Worm (Caenorhabditis elegans): ENCODE results near the gene hum-4.
"Not testable (repeated sequence)": the region's sequence is repeated elsewhere in the genome, so short reads cannot be mapped to it uniquely, and the experiment has no call there.

hum-4 gene

ce11 chrX:11452316-11452715, 18.9 kb upstream of the hum-4 start:
- TF ChIP-seq tab-1 (GFP tag; IDR thresholded peaks at IDR 0.05) (no peak), ztf-29 (GFP tag; IDR thresholded peaks at IDR 0.05) (no peak), T22C8.4 (GFP tag; IDR thresholded peaks at IDR 0.05) (no peak), flt-1 (GFP tag; IDR thresholded peaks at IDR 0.05) (no peak), cog-1 (tag; optimal IDR thresholded peaks at IDR 0.05) (no peak), klf-2 (GFP tag; conservative IDR thresholded peaks at IDR 0.05) (no peak), ref-1 (GFP tag; conservative IDR thresholded peaks at IDR 0.05) (no peak), med-1 (GFP tag; optimal IDR thresholded peaks at IDR 0.05; ENCODE audit: insufficient read depth) (no peak), ztf-23 (GFP tag; IDR thresholded peaks at IDR 0.05) (no peak)

ce11 chrX:11450261-11450660, 16.9 kb upstream of the hum-4 start:
- TF ChIP-seq T22C8.4 (GFP tag; IDR thresholded peaks at IDR 0.05) = no peak

ce11 chrX:11447695-11448094, 14.3 kb upstream of the hum-4 start:
- TF ChIP-seq ztf-29 (GFP tag; IDR thresholded peaks at IDR 0.05) = no peak
- TF ChIP-seq flt-1 (GFP tag; IDR thresholded peaks at IDR 0.05) = no peak
- no peak for TF ChIP-seq ref-1 (GFP tag; conservative IDR thresholded peaks at IDR 0.05)
- no peak for TF ChIP-seq med-1 (GFP tag; optimal IDR thresholded peaks at IDR 0.05; ENCODE audit: insufficient read depth)

- TF ChIP-seq tab-1 (GFP tag; IDR thresholded peaks at IDR 0.05) = no peak
- no peak for TF ChIP-seq ref-1 (GFP tag; conservative IDR thresholded peaks at IDR 0.05)
- TF ChIP-seq T22C8.4 (GFP tag; IDR thresholded peaks at IDR 0.05) = no peak
- TF ChIP-seq ztf-23 (GFP tag; IDR thresholded peaks at IDR 0.05) = no peak
- TF ChIP-seq ztf-29 (GFP tag; IDR thresholded peaks at IDR 0.05) = no peak
- no peak for TF ChIP-seq cog-1 (tag; optimal IDR thresholded peaks at IDR 0.05)
- TF ChIP-seq flt-1 (GFP tag; IDR thresholded peaks at IDR 0.05) = no peak
- TF ChIP-seq klf-2 (GFP tag; conservative IDR thresholded peaks at IDR 0.05) = no peak
- no peak for TF ChIP-seq med-1 (GFP tag; optimal IDR thresholded peaks at IDR 0.05; ENCODE audit: insufficient read depth)
These were observed 13.1 kb upstream of the hum-4 start, which contains the start of gene igeg-2 for ce11 chrX:11446535-11446934. Gene igeg-2 (minus strand): TSS chrX:11446635.

- TF ChIP-seq klf-2 (GFP tag; conservative IDR thresholded peaks at IDR 0.05); ztf-23 (GFP tag; IDR thresholded peaks at IDR 0.05); med-1 (GFP tag; optimal IDR thresholded peaks at IDR 0.05; ENCODE audit: insufficient read depth): not testable (repeated sequence)
These were observed 6.4 kb upstream of the hum-4 start, which contains the start of gene F46C3.7 for ce11 chrX:11439740-11440139. Gene F46C3.7 (plus strand): TSS chrX:11440040.

ce11 chrX:11437716-11438115, 4.3 kb upstream of the hum-4 start:
- TF ChIP-seq tab-1 (GFP tag; IDR thresholded peaks at IDR 0.05) (no peak), med-1 (GFP tag; optimal IDR thresholded peaks at IDR 0.05; ENCODE audit: insufficient read depth) (no peak), ztf-29 (GFP tag; IDR thresholded peaks at IDR 0.05) (no peak), cog-1 (tag; optimal IDR thresholded peaks at IDR 0.05) (no peak), klf-2 (GFP tag; conservative IDR thresholded peaks at IDR 0.05) (no peak), ref-1 (GFP tag; conservative IDR thresholded peaks at IDR 0.05) (no peak), ztf-23 (GFP tag; IDR thresholded peaks at IDR 0.05) (no peak), flt-1 (GFP tag; IDR thresholded peaks at IDR 0.05) (no peak), T22C8.4 (GFP tag; IDR thresholded peaks at IDR 0.05) (no peak)

- TF ChIP-seq klf-2 (GFP tag; conservative IDR thresholded peaks at IDR 0.05) = no peak
- no peak for TF ChIP-seq T22C8.4 (GFP tag; IDR thresholded peaks at IDR 0.05)
- no peak for TF ChIP-seq ref-1 (GFP tag; conservative IDR thresholded peaks at IDR 0.05)
- TF ChIP-seq cog-1 (tag; optimal IDR thresholded peaks at IDR 0.05) = no peak
- no peak for TF ChIP-seq ztf-23 (GFP tag; IDR thresholded peaks at IDR 0.05)
- no peak for TF ChIP-seq ztf-29 (GFP tag; IDR thresholded peaks at IDR 0.05)
- no peak for TF ChIP-seq med-1 (GFP tag; optimal IDR thresholded peaks at IDR 0.05; ENCODE audit: insufficient read depth)
- no peak for TF ChIP-seq tab-1 (GFP tag; IDR thresholded peaks at IDR 0.05)
- no peak for TF ChIP-seq flt-1 (GFP tag; IDR thresholded peaks at IDR 0.05)
These were observed 2.1 kb upstream of the hum-4 start for ce11 chrX:11435488-11435887.

ce11 chrX:11427550-11427949, 5.8 kb downstream of the hum-4 start:
- TF ChIP-seq klf-2 (GFP tag; conservative IDR thresholded peaks at IDR 0.05) (no peak), ref-1 (GFP tag; conservative IDR thresholded peaks at IDR 0.05) (no peak), ztf-23 (GFP tag; IDR thresholded peaks at IDR 0.05) (no peak)

ce11 chrX:11426647-11427046, 6.7 kb downstream of the hum-4 start:
- no peak for TF ChIP-seq ztf-29 (GFP tag; IDR thresholded peaks at IDR 0.05)
- TF ChIP-seq ref-1 (GFP tag; conservative IDR thresholded peaks at IDR 0.05) = no peak
- TF ChIP-seq tab-1 (GFP tag; IDR thresholded peaks at IDR 0.05) = no peak
- TF ChIP-seq T22C8.4 (GFP tag; IDR thresholded peaks at IDR 0.05) = no peak
- TF ChIP-seq ztf-23 (GFP tag; IDR thresholded peaks at IDR 0.05) = no peak
- no peak for TF ChIP-seq med-1 (GFP tag; optimal IDR thresholded peaks at IDR 0.05; ENCODE audit: insufficient read depth)
- TF ChIP-seq cog-1 (tag; optimal IDR thresholded peaks at IDR 0.05) = no peak
- no peak for TF ChIP-seq klf-2 (GFP tag; conservative IDR thresholded peaks at IDR 0.05)
- no peak for TF ChIP-seq flt-1 (GFP tag; IDR thresholded peaks at IDR 0.05)

- no peak for TF ChIP-seq ref-1 (GFP tag; conservative IDR thresholded peaks at IDR 0.05)
- no peak for TF ChIP-seq flt-1 (GFP tag; IDR thresholded peaks at IDR 0.05)
- TF ChIP-seq tab-1 (GFP tag; IDR thresholded peaks at IDR 0.05) = no peak
- no peak for TF ChIP-seq ztf-23 (GFP tag; IDR thresholded peaks at IDR 0.05)
- TF ChIP-seq ztf-29 (GFP tag; IDR thresholded peaks at IDR 0.05) = no peak
These were observed 13.4 kb downstream of the hum-4 start, which contains the start of gene F46C3.6 for ce11 chrX:11419988-11420387. Gene F46C3.6 (minus strand): TSS chrX:11420074.

- TF ChIP-seq klf-2 (GFP tag; conservative IDR thresholded peaks at IDR 0.05) (no peak), tab-1 (GFP tag; IDR thresholded peaks at IDR 0.05) (no peak), T22C8.4 (GFP tag; IDR thresholded peaks at IDR 0.05) (no peak), flt-1 (GFP tag; IDR thresholded peaks at IDR 0.05) (no peak), med-1 (GFP tag; optimal IDR thresholded peaks at IDR 0.05; ENCODE audit: insufficient read depth) (no peak), ztf-29 (GFP tag; IDR thresholded peaks at IDR 0.05) (no peak), cog-1 (tag; optimal IDR thresholded peaks at IDR 0.05) (no peak), ref-1 (GFP tag; conservative IDR thresholded peaks at IDR 0.05) (no peak), ztf-23 (GFP tag; IDR thresholded peaks at IDR 0.05) (no peak)
These were observed 14.7 kb downstream of the hum-4 start, which contains the start of gene F46C3.2 for ce11 chrX:11418667-11419066. Gene F46C3.2 (minus strand): TSS chrX:11418767.
